Worm (Caenorhabditis elegans) whole organism, L1 larva: ENCODE data around the gene B0228.9.
A peak's percentile ranks its signal among the peaks of the same experiment; 100 is the strongest.

ENCODE experiments used
- C04F5.9 ChIP-seq: sonication (generic microtip); optimal IDR thresholded peaks from 2 replicates; lab custom pipeline; 2016; ENCODE audit warnings: missing genetic modification characterization, missing compliant biosample characterization
- C34B4.2 ChIP-seq: sonication (generic microtip); optimal IDR thresholded peaks from 2 replicates; lab custom pipeline; 2017; ENCODE audit warnings: mild to moderate bottlenecking, missing genetic modification characterization, missing compliant biosample characterization
- aha-1 ChIP-seq: fragments of 150-350 bp; optimal IDR thresholded peaks from 2 replicates; lab custom pipeline; 2014; ENCODE audit warnings: missing biosample characterization, missing genetic modification characterization
- alr-1 ChIP-seq: fragments of 200-800 bp; sonication (Bioruptor generic); optimal IDR thresholded peaks from 2 replicates; lab custom pipeline; 2018; ENCODE audit warnings: borderline replicate concordance, mild to moderate bottlenecking, missing genetic modification characterization, missing compliant biosample characterization
- ama-1 ChIP-seq: fragments of 150-350 bp; optimal IDR thresholded peaks from 2 replicates; lab custom pipeline; 2014
- blmp-1 ChIP-seq: fragments of 150-350 bp; optimal IDR thresholded peaks from 2 replicates; lab custom pipeline; 2014; ENCODE audit warnings: missing biosample characterization, missing genetic modification characterization
- ceh-63 ChIP-seq: fragments of 200-800 bp; sonication (Bioruptor generic); optimal IDR thresholded peaks from 2 replicates; lab custom pipeline; 2018; ENCODE audit warnings: mild to moderate bottlenecking, missing genetic modification characterization, missing compliant biosample characterization
- ceh-88 ChIP-seq: fragments of 200-800 bp; sonication (Bioruptor generic); IDR thresholded peaks from 2 replicates; pipeline ENCODE4 v1.3.6; 2022; ENCODE audit warnings: missing genetic modification characterization, missing compliant biosample characterization
- efl-1 ChIP-seq, 4 experiments: fragments of 150-350 bp; optimal IDR thresholded peaks in 3 of 4; peaks in 1 of 4; 1 replicate in 1 of 4; 2 replicates in 3 of 4; lab custom pipeline; 2014; ENCODE audit warnings: missing biosample characterization in 2 of 4, missing genetic modification characterization in 2 of 4, missing genetic modification reagents in 2 of 4
- egl-13 ChIP-seq: sonication (generic microtip); optimal IDR thresholded peaks from 2 replicates; lab custom pipeline; 2016; ENCODE audit warnings: missing genotype, missing genetic modification reagents, missing genetic modification characterization, missing compliant biosample characterization
- egl-27 ChIP-seq, 2 experiments: fragments of 150-350 bp in 1 of 2; sonication (generic microtip); optimal IDR thresholded peaks; 3 replicates each; lab custom pipeline; 2017 to 2018; ENCODE audit warnings: missing biosample characterization in 2 of 2, missing genetic modification characterization in 2 of 2, missing genetic modification reagents in 2 of 2
- elt-2 ChIP-seq: sonication (generic microtip); optimal IDR thresholded peaks from 2 replicates; lab custom pipeline; 2016; ENCODE audit warnings: missing genetic modification characterization, mild to moderate bottlenecking, inconsistent platforms, missing compliant biosample characterization, missing genetic modification reagents
- fkh-8 ChIP-seq: sonication (generic microtip); optimal IDR thresholded peaks from 2 replicates; lab custom pipeline; 2016; ENCODE audit warnings: mild to moderate bottlenecking, missing genetic modification characterization, missing compliant biosample characterization
- grh-1 ChIP-seq: fragments of 200-800 bp; sonication (Bioruptor generic); IDR thresholded peaks from 2 replicates; pipeline ENCODE4 v1.3.6; 2022; ENCODE audit warnings: missing genetic modification reagents, missing genetic modification characterization, missing compliant biosample characterization
- lin-14 ChIP-seq: fragments of 200-800 bp; sonication (Bioruptor generic); optimal IDR thresholded peaks from 2 replicates; lab custom pipeline; 2018; ENCODE audit warnings: mild to moderate bottlenecking, missing genetic modification characterization, moderate library complexity, missing compliant biosample characterization
- lin-35 ChIP-seq, 2 experiments: fragments of 150-350 bp; optimal IDR thresholded peaks; 2 replicates each; lab custom pipeline; 2014; ENCODE audit warnings: missing biosample characterization in 2 of 2, missing genetic modification characterization in 2 of 2, missing genetic modification reagents in 2 of 2
- lir-3 ChIP-seq: sonication (generic microtip); optimal IDR thresholded peaks from 2 replicates; lab custom pipeline; 2016; ENCODE audit warnings: mild to moderate bottlenecking, missing genetic modification characterization, moderate library complexity, missing compliant biosample characterization; ENCODE audit not compliant: poor library complexity
- mdl-1 ChIP-seq, 2 experiments: fragments of 150-350 bp; optimal IDR thresholded peaks; 2 replicates each; lab custom pipeline; 2014 to 2017; ENCODE audit warnings: missing biosample characterization in 2 of 2, missing genetic modification characterization in 2 of 2, inconsistent platforms in 1 of 2
- mef-2 ChIP-seq: fragments of 150-350 bp; optimal IDR thresholded peaks from 2 replicates; lab custom pipeline; 2014; ENCODE audit warnings: missing biosample characterization, missing genetic modification characterization
- mep-1 ChIP-seq: fragments of 150-350 bp; optimal IDR thresholded peaks from 2 replicates; lab custom pipeline; 2014; ENCODE audit warnings: missing biosample characterization, missing genetic modification characterization
- nhr-20 ChIP-seq: sonication (generic microtip); optimal IDR thresholded peaks from 2 replicates; lab custom pipeline; 2016; ENCODE audit warnings: mild to moderate bottlenecking, missing genetic modification characterization, missing compliant biosample characterization
- nhr-71 ChIP-seq: sonication (generic microtip); optimal IDR thresholded peaks from 2 replicates; lab custom pipeline; 2016; ENCODE audit warnings: mild to moderate bottlenecking, missing genetic modification characterization, moderate library complexity, missing compliant biosample characterization
- nhr-77 ChIP-seq: fragments of 150-350 bp; optimal IDR thresholded peaks from 2 replicates; lab custom pipeline; 2014; ENCODE audit warnings: missing biosample characterization, missing genetic modification characterization
- nhr-85 ChIP-seq: sonication (generic microtip); peaks from one replicate; lab custom pipeline; 2016; ENCODE audit warnings: missing genetic modification characterization, inconsistent platforms, missing compliant biosample characterization
- nhr-90 ChIP-seq: sonication (generic microtip); optimal IDR thresholded peaks from 2 replicates; lab custom pipeline; 2016; ENCODE audit warnings: mild to moderate bottlenecking, missing genetic modification characterization, missing compliant biosample characterization; ENCODE audit not compliant: poor library complexity
- pqm-1 ChIP-seq: sonication (generic microtip); optimal IDR thresholded peaks from 3 replicates; lab custom pipeline; 2017; ENCODE audit warnings: missing biosample characterization, missing genetic modification characterization
- rnt-1 ChIP-seq: sonication (generic microtip); optimal IDR thresholded peaks from 2 replicates; lab custom pipeline; 2016; ENCODE audit warnings: mild to moderate bottlenecking, missing genetic modification characterization, moderate library complexity, missing compliant biosample characterization
- snpc-4 ChIP-seq: fragments of 150-350 bp; optimal IDR thresholded peaks from 2 replicates; lab custom pipeline; 2014; ENCODE audit warnings: missing biosample characterization, missing genetic modification characterization
- snu-23 ChIP-seq: sonication (generic microtip); optimal IDR thresholded peaks from 2 replicates; lab custom pipeline; 2016; ENCODE audit warnings: missing genetic modification characterization, missing compliant biosample characterization
- swsn-7 ChIP-seq: sonication (generic microtip); optimal IDR thresholded peaks from 2 replicates; lab custom pipeline; 2016; ENCODE audit warnings: missing genetic modification characterization, missing compliant biosample characterization
- tbx-2 ChIP-seq: sonication (generic microtip); optimal IDR thresholded peaks from 2 replicates; lab custom pipeline; 2016; ENCODE audit warnings: missing genetic modification characterization, missing compliant biosample characterization
- tlp-1 ChIP-seq: fragments of 150-350 bp; optimal IDR thresholded peaks from 2 replicates; lab custom pipeline; 2014; ENCODE audit warnings: missing biosample characterization, missing genetic modification characterization
- unc-30 ChIP-seq: sonication (generic microtip); optimal IDR thresholded peaks from 2 replicates; lab custom pipeline; 2017; ENCODE audit warnings: missing biosample characterization, missing genetic modification characterization
- zag-1 ChIP-seq: fragments of 150-350 bp; optimal IDR thresholded peaks from 2 replicates; lab custom pipeline; 2014; ENCODE audit warnings: missing biosample characterization, missing genetic modification characterization
- ztf-11 ChIP-seq, 2 experiments: sonication (generic microtip); optimal IDR thresholded peaks; 2 replicates each; lab custom pipeline; 2016 to 2017; ENCODE audit warnings: missing genetic modification characterization in 2 of 2, missing biosample characterization in 1 of 2, missing compliant biosample characterization in 1 of 2
- ztf-4 ChIP-seq: fragments of 150-350 bp; optimal IDR thresholded peaks from 2 replicates; lab custom pipeline; 2014; ENCODE audit warnings: missing biosample characterization, missing genetic modification characterization

The B0228.9 gene

DNA sequence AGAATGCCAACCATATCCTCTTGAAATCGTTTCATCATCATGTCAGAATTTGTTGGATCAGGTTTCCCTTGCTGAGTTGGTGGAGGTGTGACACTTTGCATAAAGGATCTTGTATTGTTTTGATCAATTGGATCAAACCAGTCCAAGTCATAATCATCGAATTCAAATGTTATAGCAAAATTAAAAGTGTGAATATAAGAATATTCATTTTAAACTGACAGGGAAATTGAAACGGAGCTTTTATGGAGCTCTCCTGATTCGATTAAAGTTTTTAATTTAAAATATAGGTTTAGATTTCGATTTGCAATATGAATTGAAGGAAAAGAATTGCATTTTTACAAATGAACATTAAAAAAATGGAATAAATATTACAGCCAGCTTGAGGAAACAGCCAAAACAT is at the start of gene B0228.9:
Gene B0228.9 (minus strand): TSS at position 101 of the 400 bp plus-strand sequence.
- TF ChIP-seq ztf-4 (tag; lab: Kevin White, UChicago) (no peak), ceh-63 (GFP tag; lab: Kevin White, UChicago) (no peak)

DNA sequence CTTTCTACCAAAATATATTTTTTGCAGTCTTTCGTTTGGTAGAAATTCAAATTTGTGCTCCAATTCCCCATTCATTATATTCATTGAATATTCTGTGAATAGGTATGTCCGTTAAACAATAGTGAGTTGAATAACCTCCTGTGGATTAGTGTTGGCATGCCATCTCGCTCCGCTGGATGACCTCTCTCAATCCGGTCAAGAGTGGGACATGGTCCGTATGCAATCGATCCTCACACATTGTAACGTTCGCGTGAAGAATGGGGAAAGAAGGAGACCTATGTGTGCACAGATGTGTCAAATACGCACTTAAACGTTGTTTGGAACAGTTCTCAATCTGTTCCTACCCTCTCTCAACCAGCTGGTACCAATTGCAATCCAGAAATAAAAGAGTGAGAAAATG is 49.8 kb upstream of the B0228.9 start:
- TF ChIP-seq nhr-77 (tag; lab: Kevin White, UChicago): no peak
- no peak for TF ChIP-seq efl-1 (optimal IDR thresholded peaks at IDR 0.05; lab: Kevin White, UChicago)
- TF ChIP-seq efl-1 (GFP tag; optimal IDR thresholded peaks at IDR 0.05 in 1 of 2; lab: Kevin White, UChicago): no peak
- no peak for TF ChIP-seq C34B4.2
- no peak for TF ChIP-seq zag-1 (tag; lab: Kevin White, UChicago)
- TF ChIP-seq mef-2: no peak
- no peak for TF ChIP-seq egl-13 (tag; lab: Kevin White, UChicago)
- no peak for TF ChIP-seq C04F5.9 (tag; lab: Kevin White, UChicago)
- TF ChIP-seq unc-30 (tag; lab: Kevin White, UChicago): no peak
- no peak for TF ChIP-seq blmp-1 (tag; lab: Kevin White, UChicago)
- TF ChIP-seq snpc-4: no peak
- no peak for TF ChIP-seq egl-27 (tag; optimal IDR thresholded peaks at IDR 0.05; lab: Kevin White, UChicago)
- TF ChIP-seq elt-2 (tag; lab: Kevin White, UChicago): no peak
- TF ChIP-seq mep-1 (tag; lab: Kevin White, UChicago): no peak

- TF ChIP-seq ama-1 (lab: Kevin White, UChicago): peak; percentile 7
- no peak for TF ChIP-seq ceh-88
- no peak for TF ChIP-seq elt-2 (tag; lab: Kevin White, UChicago)
- TF ChIP-seq fkh-8 (tag; lab: Kevin White, UChicago): no peak
- TF ChIP-seq unc-30 (tag; lab: Kevin White, UChicago): no peak
- no peak for TF ChIP-seq alr-1 (tag; lab: Kevin White, UChicago)
- TF ChIP-seq lir-3 (tag; lab: Kevin White, UChicago): no peak
- no peak for TF ChIP-seq zag-1 (tag; lab: Kevin White, UChicago)
- TF ChIP-seq nhr-85 (tag; lab: Kevin White, UChicago): no peak
Measured at ce11 chrII:7812332-7812731, 48.9 kb upstream of the B0228.9 start.

- TF ChIP-seq rnt-1: peak; percentile 4
- no peak for TF ChIP-seq fkh-8 (tag; lab: Kevin White, UChicago)
- TF ChIP-seq ztf-11 (tag; optimal IDR thresholded peaks at IDR 0.05; lab: Kevin White, UChicago): peak in 1 of 2 experiments; percentile 22
- TF ChIP-seq, all 84 proteins: peak for 2
Measured at ce11 chrII:7810869-7811543, 47.5 kb upstream of the B0228.9 start, which contains the start of gene cki-1. Gene cki-1, plus strand, starts transcription at chrII:7811240.

ce11 chrII:7810162-7810868 is 46.8 kb upstream of the B0228.9 start:
- TF ChIP-seq efl-1 (optimal IDR thresholded peaks at IDR 0.05; lab: Kevin White, UChicago): no peak
- TF ChIP-seq efl-1 (GFP tag; optimal IDR thresholded peaks at IDR 0.05 in 1 of 2; lab: Kevin White, UChicago): peak in 1 of 2 experiments; percentile 50
- TF ChIP-seq aha-1 (tag; lab: Kevin White, UChicago): no peak

- no peak for TF ChIP-seq efl-1 (optimal IDR thresholded peaks at IDR 0.05; lab: Kevin White, UChicago)
- peak in 1 of 2 experiments; percentile 38 for TF ChIP-seq efl-1 (GFP tag; optimal IDR thresholded peaks at IDR 0.05 in 1 of 2; lab: Kevin White, UChicago)
- no peak for TF ChIP-seq ceh-63 (GFP tag; lab: Kevin White, UChicago)
Measured at ce11 chrII:7809358-7809914, 46.0 kb upstream of the B0228.9 start.

ce11 chrII:7808950-7809349 is 45.5 kb upstream of the B0228.9 start:
- TF ChIP-seq tlp-1: peak; percentile 25
- peak; percentile 70 for TF ChIP-seq nhr-71 (tag; lab: Kevin White, UChicago)
- TF ChIP-seq lin-14: peak; percentile 78
- TF ChIP-seq nhr-90 (tag; lab: Kevin White, UChicago): peak; percentile 55
- 0 out of 2 replicates have a peak, but pooled peaks have one; percentile 6 for TF ChIP-seq grh-1 (GFP tag; lab: Robert Waterston, UW)
- peak in 1 of 2 experiments; percentile 39 for TF ChIP-seq mdl-1 (tag; optimal IDR thresholded peaks at IDR 0.05; lab: Kevin White, UChicago)
- TF ChIP-seq C34B4.2: no peak
- TF ChIP-seq lin-35 (GFP tag; optimal IDR thresholded peaks at IDR 0.05; lab: Kevin White, UChicago): peak in 1 of 2 experiments; percentile 61
- TF ChIP-seq nhr-20 (tag; lab: Kevin White, UChicago): peak; percentile 52
- peak; percentile 40 for TF ChIP-seq swsn-7 (tag; lab: Kevin White, UChicago)
- TF ChIP-seq snu-23 (GFP tag; lab: Kevin White, UChicago): peak; percentile 45
- TF ChIP-seq pqm-1 (tag; lab: Kevin White, UChicago): peak; percentile 38
- TF ChIP-seq elt-2 (tag; lab: Kevin White, UChicago): peak; percentile 94
- TF ChIP-seq tbx-2 (tag; lab: Kevin White, UChicago): peak; percentile 7
